Fruit fly (Drosophila melanogaster) whole organism, embryonic: ENCODE measurements around the gene Fur2.

Source experiments
- Atf-2 ChIP-seq: fragments of 200-800 bp; sonication (Bioruptor generic); optimal IDR thresholded peaks from 2 replicates; lab custom pipeline; 2016; ENCODE audit warnings: missing biosample characterization, missing genetic modification characterization
- Awh ChIP-seq: fragments of 200-800 bp; sonication (Bioruptor generic); IDR thresholded peaks from 2 replicates; pipeline ENCODE4, ENCODE4 v1.3.6; 2022; ENCODE audit warnings: missing biosample characterization, missing genetic modification characterization
- BtbVII ChIP-seq: fragments of 200-800 bp; sonication (Bioruptor generic); optimal IDR thresholded peaks from 3 replicates; lab custom pipeline; 2017; ENCODE audit warnings: missing biosample characterization, mild to moderate bottlenecking, missing genetic modification characterization
- CG10321 ChIP-seq: fragments of 200-800 bp; sonication (Bioruptor generic); IDR thresholded peaks from 2 replicates; pipeline ENCODE4 v1.3.6; 2022; ENCODE audit warnings: missing biosample characterization, missing genetic modification characterization
- CG11456 ChIP-seq: fragments of 200-800 bp; sonication (Bioruptor generic); IDR thresholded peaks from 3 replicates; pipeline ENCODE4 v1.3.6; 2022; ENCODE audit warnings: missing biosample characterization, missing genetic modification characterization
- CG12219 ChIP-seq: fragments of 200-800 bp; sonication (Bioruptor generic); optimal IDR thresholded peaks from 3 replicates; lab custom pipeline; 2018; ENCODE audit warnings: missing biosample characterization, mild to moderate bottlenecking, missing genetic modification characterization
- CG13123 ChIP-seq: fragments of 200-800 bp; sonication (Bioruptor generic); optimal IDR thresholded peaks from 2 replicates; lab custom pipeline; 2016; ENCODE audit warnings: missing biosample characterization, missing genetic modification characterization
- CG13296 ChIP-seq: fragments of 200-800 bp; sonication (Bioruptor generic); optimal IDR thresholded peaks from 3 replicates; lab custom pipeline; 2018; ENCODE audit warnings: missing biosample characterization, mild to moderate bottlenecking, missing genetic modification characterization
- CG14860 ChIP-seq: fragments of 200-800 bp; sonication (Bioruptor generic); IDR thresholded peaks from 3 replicates; pipeline ENCODE4 v1.3.6; 2022; ENCODE audit warnings: missing biosample characterization, missing genetic modification characterization; ENCODE audit not compliant: partially characterized antibody
- CG17568 ChIP-seq: fragments of 200-800 bp; sonication (Bioruptor generic); optimal IDR thresholded peaks from 2 replicates; lab custom pipeline; 2018; ENCODE audit warnings: missing biosample characterization, mild to moderate bottlenecking, missing genetic modification characterization, moderate library complexity
- CG18599 ChIP-seq: fragments of 200-800 bp; sonication (Bioruptor generic); optimal IDR thresholded peaks from 3 replicates; lab custom pipeline; 2017; ENCODE audit warnings: missing biosample characterization, missing genetic modification characterization, mild to moderate bottlenecking, moderate library complexity, missing genetic modification reagents
- CG2116 ChIP-seq: fragments of 200-800 bp; sonication (Bioruptor generic); optimal IDR thresholded peaks from 3 replicates; lab custom pipeline; 2018; ENCODE audit warnings: missing biosample characterization, mild to moderate bottlenecking, missing genetic modification characterization
- CG3838 ChIP-seq: fragments of 200-800 bp; sonication (Bioruptor generic); optimal IDR thresholded peaks from 3 replicates; lab custom pipeline; 2016; ENCODE audit warnings: missing biosample characterization, missing genetic modification characterization
- CG7271 ChIP-seq: fragments of 200-800 bp; sonication (Bioruptor generic); optimal IDR thresholded peaks from 2 replicates; lab custom pipeline; 2018; ENCODE audit warnings: missing biosample characterization, mild to moderate bottlenecking, missing genetic modification characterization, moderate library complexity
- CG7839 ChIP-seq: fragments of 200-800 bp; sonication (Bioruptor generic); optimal IDR thresholded peaks from 3 replicates; lab custom pipeline; 2018; ENCODE audit warnings: missing biosample characterization, mild to moderate bottlenecking, missing genetic modification characterization, moderate library complexity
- Chrac-16 ChIP-seq: fragments of 200-800 bp; sonication (Bioruptor generic); optimal IDR thresholded peaks from 3 replicates; lab custom pipeline; 2016; ENCODE audit warnings: missing biosample characterization, missing genetic modification characterization
- Dbx ChIP-seq: fragments of 200-800 bp; sonication (Bioruptor generic); IDR thresholded peaks from 3 replicates; pipeline ENCODE4 v1.3.6; 2022; ENCODE audit warnings: missing biosample characterization, missing genetic modification characterization
- Doc2 ChIP-seq: fragments of 200-800 bp; sonication (Bioruptor generic); IDR thresholded peaks from 2 replicates; pipeline ENCODE4 v1.3.6; 2022; ENCODE audit warnings: missing biosample characterization, missing genetic modification characterization
- Fer2 ChIP-seq: fragments of 200-800 bp; sonication (Bioruptor generic); optimal IDR thresholded peaks from 2 replicates; lab custom pipeline; 2018; ENCODE audit warnings: missing biosample characterization, mild to moderate bottlenecking, missing genetic modification characterization, moderate library complexity
- HLH4C ChIP-seq: fragments of 200-800 bp; sonication (Bioruptor generic); IDR thresholded peaks from 3 replicates; pipeline ENCODE4 v1.3.6; 2022; ENCODE audit warnings: missing biosample characterization, missing genetic modification characterization; ENCODE audit not compliant: partially characterized antibody
- HLH54F ChIP-seq: fragments of 200-800 bp; sonication (Bioruptor generic); optimal IDR thresholded peaks from 3 replicates; lab custom pipeline; 2016; ENCODE audit warnings: missing biosample characterization, missing genetic modification characterization
- HmgD ChIP-seq: fragments of 200-800 bp; sonication (Bioruptor generic); optimal IDR thresholded peaks from 3 replicates; lab custom pipeline; 2016; ENCODE audit warnings: missing biosample characterization, missing genetic modification characterization
- HmgZ ChIP-seq: fragments of 200-800 bp; sonication (Bioruptor generic); optimal IDR thresholded peaks from 2 replicates; lab custom pipeline; 2018; ENCODE audit warnings: missing biosample characterization, mild to moderate bottlenecking, missing genetic modification characterization
- Hr78 ChIP-seq, 2 experiments: fragments of 200-800 bp in 1 of 2; fragments of >200 bp in 1 of 2; sonication (Bioruptor generic) in 1 of 2; optimal IDR thresholded peaks; 2 replicates each; lab custom pipeline; 2017 to 2019; ENCODE audit warnings: missing biosample characterization in 2 of 2, missing genetic modification characterization in 2 of 2, mild to moderate bottlenecking in 1 of 2, moderate library complexity in 1 of 2
- Jarid2 ChIP-seq: fragments of 200-800 bp; sonication (Bioruptor generic); optimal IDR thresholded peaks from 3 replicates; lab custom pipeline; 2017; ENCODE audit warnings: mild to moderate bottlenecking, missing biosample characterization, missing genetic modification reagents, missing genetic modification characterization
- Kr ChIP-seq: fragments of 200-800 bp; sonication (Bioruptor generic); optimal IDR thresholded peaks from 2 replicates; lab custom pipeline; 2017; ENCODE audit warnings: missing biosample characterization, mild to moderate bottlenecking, missing genetic modification characterization
- Mad ChIP-seq: fragments of 200-800 bp; sonication (Bioruptor generic); optimal IDR thresholded peaks from 2 replicates; lab custom pipeline; 2016; ENCODE audit warnings: missing biosample characterization, missing genetic modification characterization
- Med ChIP-seq: fragments of 200-800 bp; sonication (Bioruptor generic); peaks from one replicate; lab custom pipeline; 2016; ENCODE audit warnings: missing biosample characterization, missing genetic modification characterization, mild to moderate bottlenecking, inconsistent platforms, moderate library complexity
- Sox102F ChIP-seq: fragments of 200-800 bp; sonication (Bioruptor generic); optimal IDR thresholded peaks from 2 replicates; lab custom pipeline; 2018; ENCODE audit warnings: missing biosample characterization, mild to moderate bottlenecking, missing genetic modification characterization, moderate library complexity
- Tbp ChIP-seq: fragments of >200 bp; optimal IDR thresholded peaks from 2 replicates; lab custom pipeline; 2018; ENCODE audit warnings: missing biosample characterization, missing genetic modification characterization
- bab2 ChIP-seq: fragments of 200-800 bp; sonication (Bioruptor generic); optimal IDR thresholded peaks from 2 replicates; lab custom pipeline; 2016; ENCODE audit warnings: missing biosample characterization, missing genetic modification characterization
- cg ChIP-seq: fragments of 200-800 bp; sonication (Bioruptor generic); optimal IDR thresholded peaks from 3 replicates; lab custom pipeline; 2019; ENCODE audit warnings: missing biosample characterization, mild to moderate bottlenecking, missing genetic modification characterization, moderate library complexity
- cwo ChIP-seq: fragments of 200-800 bp; sonication (Bioruptor generic); optimal IDR thresholded peaks from 3 replicates; lab custom pipeline; 2017; ENCODE audit warnings: missing biosample characterization, missing genetic modification characterization, mild to moderate bottlenecking, moderate library complexity, missing genetic modification reagents
- dan ChIP-seq: fragments of 200-800 bp; sonication (Bioruptor generic); IDR thresholded peaks from 2 replicates; pipeline ENCODE4 v1.3.6; 2022; ENCODE audit warnings: missing biosample characterization, missing genetic modification characterization
- dati ChIP-seq: fragments of 200-800 bp; sonication (Bioruptor generic); IDR thresholded peaks from 2 replicates; pipeline ENCODE4 v1.3.6; 2022; ENCODE audit warnings: missing biosample characterization, missing genetic modification characterization
- dmrt99B ChIP-seq: fragments of 200-800 bp; sonication (Bioruptor generic); optimal IDR thresholded peaks from 2 replicates; lab custom pipeline; 2018; ENCODE audit warnings: missing biosample characterization, mild to moderate bottlenecking, missing genetic modification characterization, moderate library complexity
- emc ChIP-seq: fragments of 200-800 bp; sonication (Bioruptor generic); optimal IDR thresholded peaks from 2 replicates; lab custom pipeline; 2016; ENCODE audit warnings: missing biosample characterization, missing genetic modification characterization
- h ChIP-seq: fragments of >200 bp; optimal IDR thresholded peaks from 2 replicates; lab custom pipeline; 2017
- ham ChIP-seq: fragments of 200-800 bp; sonication (Bioruptor generic); IDR thresholded peaks from 2 replicates; pipeline ENCODE4 v1.3.6; 2022; ENCODE audit warnings: missing biosample characterization, missing genetic modification characterization
- jigr1 ChIP-seq: fragments of 200-800 bp; sonication (Bioruptor generic); IDR thresholded peaks from 3 replicates; pipeline ENCODE4 v1.3.6; 2022; ENCODE audit warnings: missing biosample characterization, missing genetic modification characterization
- lilli ChIP-seq: fragments of 200-800 bp; sonication (Bioruptor generic); optimal IDR thresholded peaks from 3 replicates; lab custom pipeline; 2016; ENCODE audit warnings: missing biosample characterization, missing genetic modification characterization
- luna ChIP-seq: fragments of 200-800 bp; sonication (Bioruptor generic); optimal IDR thresholded peaks from 2 replicates; lab custom pipeline; 2016; ENCODE audit warnings: missing biosample characterization, missing genetic modification characterization
- mam ChIP-seq: fragments of 200-800 bp; sonication (Bioruptor generic); optimal IDR thresholded peaks from 3 replicates; lab custom pipeline; 2016; ENCODE audit warnings: missing biosample characterization, missing genetic modification characterization
- pros ChIP-seq: fragments of 200-800 bp; sonication (Bioruptor generic); optimal IDR thresholded peaks from 3 replicates; lab custom pipeline; 2019; ENCODE audit warnings: missing biosample characterization, mild to moderate bottlenecking, missing genetic modification characterization, moderate library complexity
- pzg ChIP-seq: fragments of 200-800 bp; sonication (Bioruptor generic); optimal IDR thresholded peaks from 3 replicates; lab custom pipeline; 2018; ENCODE audit warnings: missing biosample characterization, mild to moderate bottlenecking, missing genetic modification characterization, moderate library complexity
- sima ChIP-seq: fragments of 200-800 bp; sonication (Bioruptor generic); optimal IDR thresholded peaks from 2 replicates; lab custom pipeline; 2016; ENCODE audit warnings: missing biosample characterization, missing genetic modification characterization
- so ChIP-seq: fragments of 200-800 bp; sonication (Bioruptor generic); IDR thresholded peaks from 3 replicates; pipeline ENCODE4 v1.3.6; 2022; ENCODE audit warnings: missing biosample characterization, missing genetic modification characterization
- tap ChIP-seq: fragments of 200-800 bp; optimal IDR thresholded peaks from 3 replicates; lab custom pipeline; 2019; ENCODE audit warnings: missing biosample characterization, mild to moderate bottlenecking, missing genetic modification characterization, moderate library complexity
- tna ChIP-seq: fragments of 200-800 bp; sonication (Bioruptor generic); IDR thresholded peaks from 2 replicates; pipeline ENCODE4 v1.3.6; 2022; ENCODE audit warnings: missing biosample characterization, missing genetic modification characterization; ENCODE audit not compliant: partially characterized antibody
- wek ChIP-seq: fragments of 200-800 bp; sonication (Bioruptor generic); optimal IDR thresholded peaks from 3 replicates; lab custom pipeline; 2018; ENCODE audit warnings: missing biosample characterization, mild to moderate bottlenecking, missing genetic modification characterization, moderate library complexity
- zfh1 ChIP-seq: fragments of 200-800 bp; sonication (Bioruptor generic); IDR thresholded peaks from 3 replicates; pipeline ENCODE4 v1.3.6; 2022; ENCODE audit warnings: missing biosample characterization, missing genetic modification characterization

The Fur2 gene

DNA sequence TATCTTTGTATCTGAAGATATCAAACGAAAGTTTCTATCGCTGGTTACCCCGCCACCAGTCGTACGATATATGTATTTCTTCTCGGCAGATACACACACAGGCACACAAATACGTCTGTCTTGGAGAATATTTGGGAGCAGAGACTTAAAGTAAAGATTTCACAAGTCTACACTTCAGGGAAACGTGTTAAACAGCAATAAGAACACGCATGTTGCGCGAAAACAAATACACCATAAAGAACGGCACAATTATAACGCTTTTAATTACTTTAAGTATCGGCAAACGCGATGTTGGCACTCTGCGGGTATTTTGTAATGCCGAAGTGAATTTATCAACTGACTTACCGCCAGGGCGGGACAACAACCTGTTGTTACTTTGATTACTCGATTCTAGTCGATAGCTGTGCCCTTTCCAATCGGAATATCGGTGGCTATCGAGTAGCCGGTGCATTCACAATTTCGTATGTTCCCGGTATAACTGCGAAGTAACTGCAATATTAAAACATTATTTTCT is 49.1 kb downstream of the Fur2 start, which contains the start of gene AnxB11 (continued):
- no peak for TF ChIP-seq bab2 (GFP tag; lab: Kevin White, UChicago)
- no peak for TF ChIP-seq Hr78 (GFP tag; optimal IDR thresholded peaks at IDR 0.05; lab: Kevin White, UChicago)
- TF ChIP-seq Sox102F = no peak
- TF ChIP-seq CG3838 (GFP tag; lab: Kevin White, UChicago) = no peak
- TF ChIP-seq mam (GFP tag; lab: Kevin White, UChicago) = no peak
- peak; percentile 74 for TF ChIP-seq Jarid2 (GFP tag; lab: Kevin White, UChicago)
- TF ChIP-seq jigr1 = no peak
- TF ChIP-seq HLH4C = peak; percentile 74
- TF ChIP-seq CG7271 (tag; lab: Kevin White, UChicago) = no peak
- TF ChIP-seq sima = no peak
- TF ChIP-seq pzg = peak; percentile 25
- no peak for TF ChIP-seq luna (GFP tag; lab: Kevin White, UChicago)
- TF ChIP-seq CG7839 = no peak
- peak; percentile 51 for TF ChIP-seq pros
- TF ChIP-seq Mad = no peak
- TF ChIP-seq CG2116 = no peak
- no peak for TF ChIP-seq ham (GFP tag; lab: Robert Waterston, UW)
- TF ChIP-seq dati (GFP tag; lab: Robert Waterston, UW) = no peak
- no peak for TF ChIP-seq h (lab: Kevin White, UChicago)
- no peak for TF ChIP-seq CG13296 (GFP tag; lab: Kevin White, UChicago)
- TF ChIP-seq HLH54F = no peak
- TF ChIP-seq tap (tag; lab: Kevin White, UChicago) = no peak
- no peak for TF ChIP-seq BtbVII
- no peak for TF ChIP-seq lilli (GFP tag; lab: Kevin White, UChicago)
- peak; percentile 25 for TF ChIP-seq cwo (GFP tag; lab: Kevin White, UChicago)
- peak; percentile 68 for TF ChIP-seq tna (GFP tag; lab: Robert Waterston, UW)
- TF ChIP-seq Doc2 (GFP tag; lab: Robert Waterston, UW) = no peak
- TF ChIP-seq CG14860 (GFP tag; lab: Robert Waterston, UW) = peak; percentile 50
- no peak for TF ChIP-seq HmgZ (tag; lab: Kevin White, UChicago)
- TF ChIP-seq HmgD (GFP tag; lab: Kevin White, UChicago) = no peak
- no peak for TF ChIP-seq Tbp (GFP tag; lab: Kevin White, UChicago)
- no peak for TF ChIP-seq CG17568
- no peak for TF ChIP-seq CG18599 (GFP tag; lab: Kevin White, UChicago)
- TF ChIP-seq so = no peak
- TF ChIP-seq Fer2 (tag; lab: Kevin White, UChicago) = no peak
- TF ChIP-seq CG11456 (GFP tag; lab: Robert Waterston, UW) = no peak
- no peak for TF ChIP-seq Kr
- no peak for TF ChIP-seq CG12219 (GFP tag; lab: Kevin White, UChicago)
- TF ChIP-seq dmrt99B (tag; lab: Kevin White, UChicago) = no peak
- TF ChIP-seq emc (GFP tag; lab: Kevin White, UChicago) = no peak
- no peak for TF ChIP-seq wek
- TF ChIP-seq zfh1 = no peak
- TF ChIP-seq Atf-2 (GFP tag; lab: Kevin White, UChicago) = no peak
- TF ChIP-seq Dbx = no peak
- TF ChIP-seq Chrac-16 (GFP tag; lab: Kevin White, UChicago) = no peak
- peak; percentile 76 for TF ChIP-seq Med (GFP tag; lab: Kevin White, UChicago)
- TF ChIP-seq CG10321 (GFP tag; lab: Robert Waterston, UW) = no peak
- no peak for TF ChIP-seq dan (GFP tag; lab: Robert Waterston, UW)
- TF ChIP-seq CG13123 (GFP tag; lab: Kevin White, UChicago) = no peak
- peak; percentile 92 for TF ChIP-seq cg
- 0 out of 2 replicates have a peak, but pooled peaks have one; percentile 7 for TF ChIP-seq Awh (GFP tag; lab: Robert Waterston, UW)
